Worm (Caenorhabditis elegans): ENCODE measurements around the gene clec-176.

DNA sequence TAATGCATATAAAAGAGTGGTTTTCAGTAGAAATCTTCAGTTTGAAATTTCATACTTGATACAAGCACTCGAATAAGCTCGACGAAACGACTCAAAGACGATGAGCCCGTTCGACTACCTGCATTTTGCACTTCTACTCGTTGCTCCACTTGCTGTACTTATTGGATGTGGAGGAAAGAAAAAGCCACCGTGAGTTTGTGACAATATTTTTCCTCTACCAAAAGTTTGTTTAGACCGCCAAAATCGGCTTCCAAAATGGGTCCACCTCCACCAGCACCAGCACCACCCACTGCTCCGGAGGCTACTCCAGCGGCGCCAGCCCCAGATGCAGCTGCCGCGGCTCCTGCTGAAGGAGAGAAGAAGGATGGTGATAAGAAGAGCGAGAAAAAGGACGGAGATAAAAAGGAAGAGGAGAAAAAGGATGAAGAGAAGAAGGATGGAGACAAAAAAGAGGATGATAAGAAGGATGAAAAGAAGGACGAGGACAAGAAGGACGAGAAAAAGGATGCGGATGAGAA lies 6.6 kb upstream of the clec-176 start, which contains the start of gene E03H12.5:
- no peak for TF ChIP-seq nhr-2 (tag; optimal IDR thresholded peaks at IDR 0.05)
- TF ChIP-seq ces-1 (GFP tag; optimal IDR thresholded peaks at IDR 0.05), result no peak
- TF ChIP-seq pha-4 (tag; optimal IDR thresholded peaks at IDR 0.05), result no peak
